Fruit fly (Drosophila melanogaster): Measurements from ENCODE around the gene CG7910.

CG7910 gene

dm6 chr3R:8119457-8120337 is 32.6 kb downstream of the CG7910 start (continued):
- TF ChIP-seq CG7357 (GFP tag; IDR thresholded peaks at IDR 0.05) (peak; percentile 45; the same call in 2 of the 3 replicates), Hr78 (GFP tag; optimal IDR thresholded peaks at IDR 0.05) (peak in 1 of 2 experiments; percentile 1), CG17568 (GFP tag; optimal IDR thresholded peaks at IDR 0.05) (peak; percentile 51), CG12299 (tag; optimal IDR thresholded peaks at IDR 0.05) (peak; percentile 37), sqz (GFP tag; optimal IDR thresholded peaks at IDR 0.05) (peak; percentile 63), nerfin-1 (tag; optimal IDR thresholded peaks at IDR 0.05) (no peak), slp2 (GFP tag; optimal IDR thresholded peaks at IDR 0.05) (no peak), CG1529 (GFP tag; optimal IDR thresholded peaks at IDR 0.05) (peak; percentile 7), CG6689 (GFP tag; IDR thresholded peaks at IDR 0.05) (peak; percentile 67), CG12155 (GFP tag; optimal IDR thresholded peaks at IDR 0.05) (peak; percentile 38), fd64A (GFP tag; optimal IDR thresholded peaks at IDR 0.05) (no peak), CG14050 (GFP tag; IDR thresholded peaks at IDR 0.05) (peak; percentile 49; the same call in 2 of the 3 replicates), CG30020 (tag; optimal IDR thresholded peaks at IDR 0.05) (no peak), CG10209 (GFP tag; optimal IDR thresholded peaks at IDR 0.05) (peak; percentile 74), CG18619 (GFP tag; optimal IDR thresholded peaks at IDR 0.05) (peak; percentile 50), hkb (optimal IDR thresholded peaks at IDR 0.05) (no peak), hkb (GFP tag; IDR thresholded peaks at IDR 0.05) (peak; percentile 66), CG8944 (GFP tag; optimal IDR thresholded peaks at IDR 0.05) (no peak), Max (GFP tag; optimal IDR thresholded peaks at IDR 0.05) (peak; percentile 22), CG12071 (GFP tag; optimal IDR thresholded peaks at IDR 0.05) (no peak), Hmr (GFP tag; optimal IDR thresholded peaks at IDR 0.05) (peak; percentile 80), CoRest (tag; optimal IDR thresholded peaks at IDR 0.05) (peak; percentile 80), jumu (GFP tag; optimal IDR thresholded peaks at IDR 0.05) (no peak), danr (GFP tag; IDR thresholded peaks at IDR 0.05) (peak; percentile 39; the same call in 1 of the 2 replicates), sens (GFP tag) (peak; percentile 84), BtbVII (GFP tag; optimal IDR thresholded peaks at IDR 0.05) (peak; percentile 67), repo (GFP tag; optimal IDR thresholded peaks at IDR 0.05) (no peak), CG2678 (tag; optimal IDR thresholded peaks at IDR 0.05) (peak; percentile 89), pho (GFP tag; optimal IDR thresholded peaks at IDR 0.05) (no peak), CG12391 (tag; optimal IDR thresholded peaks at IDR 0.05) (peak; percentile 78), CG8478 (optimal IDR thresholded peaks at IDR 0.05) (no peak), Antp (GFP tag; optimal IDR thresholded peaks at IDR 0.05) (no peak), org-1 (GFP tag; optimal IDR thresholded peaks at IDR 0.05) (no peak), esg (GFP tag; conservative IDR thresholded peaks at IDR 0.05) (peak; percentile 47), seq (GFP tag; IDR thresholded peaks at IDR 0.05) (peak; percentile 6; the same call in 1 of the 2 replicates), CG6254 (GFP tag; optimal IDR thresholded peaks at IDR 0.05) (peak; percentile 56), CG4854 (GFP tag; optimal IDR thresholded peaks at IDR 0.05) (no peak), CG14667 (GFP tag; IDR thresholded peaks at IDR 0.05) (peak; percentile 51), CG31441 (GFP tag; IDR thresholded peaks at IDR 0.05) (peak; percentile 50; the same call in 1 of the 2 replicates), CG7786 (GFP tag; optimal IDR thresholded peaks at IDR 0.05) (no peak), CG34224 (GFP tag; IDR thresholded peaks at IDR 0.05; ENCODE audit: partially characterized antibody) (peak; percentile 22; the same call in 2 of the 3 replicates), dimm (GFP tag; IDR thresholded peaks at IDR 0.05) (no peak), HLH54F (GFP tag; optimal IDR thresholded peaks at IDR 0.05) (no peak), CG2199 (GFP tag; IDR thresholded peaks at IDR 0.05) (peak; percentile 79), D19A (tag; optimal IDR thresholded peaks at IDR 0.05) (peak; percentile 78), toy (GFP tag; IDR thresholded peaks at IDR 0.05) (no peak), Dad (GFP tag; optimal IDR thresholded peaks at IDR 0.05) (no peak), pum (GFP tag; optimal IDR thresholded peaks at IDR 0.05) (no peak), CG18476 (GFP tag; optimal IDR thresholded peaks at IDR 0.05) (peak; percentile 25)
